Worm (Caenorhabditis elegans): ENCODE data around the gene txt-5.
A peak's percentile ranks its signal among the peaks of the same experiment; 100 is the strongest.

Gene txt-5

ce11 chrV:7853900-7854299 is 17.0 kb upstream of the txt-5 start:
- peak; percentile 59 for TF ChIP-seq W03F9.2 (tag; optimal IDR thresholded peaks at IDR 0.05)
- TF ChIP-seq him-1 (tag; optimal IDR thresholded peaks at IDR 0.05), result no peak

- TF ChIP-seq dao-5 (tag; optimal IDR thresholded peaks at IDR 0.05), result no peak
These were observed 15.1 kb upstream of the txt-5 start for ce11 chrV:7852078-7852477.

ce11 chrV:7848251-7848650 is 11.3 kb upstream of the txt-5 start:
- no peak for TF ChIP-seq him-1 (tag; optimal IDR thresholded peaks at IDR 0.05)
- TF ChIP-seq dao-5 (tag; optimal IDR thresholded peaks at IDR 0.05), result no peak
- TF ChIP-seq W03F9.2 (tag; optimal IDR thresholded peaks at IDR 0.05), result no peak

ce11 chrV:7847687-7848086 is 10.8 kb upstream of the txt-5 start:
- TF ChIP-seq him-1 (tag; optimal IDR thresholded peaks at IDR 0.05), result no peak
- no peak for TF ChIP-seq W03F9.2 (tag; optimal IDR thresholded peaks at IDR 0.05)
- TF ChIP-seq dao-5 (tag; optimal IDR thresholded peaks at IDR 0.05), result no peak

ce11 chrV:7847170-7847569 is 10.2 kb upstream of the txt-5 start, which contains the start of gene memo-1:
Gene memo-1 (minus strand): TSS chrV:7847171.
- no peak for TF ChIP-seq him-1 (tag; optimal IDR thresholded peaks at IDR 0.05)

ce11 chrV:7842228-7842627 is 5.3 kb upstream of the txt-5 start, which contains the start of gene grd-8:
Gene grd-8 (plus strand): TSS chrV:7842528.
- no peak for TF ChIP-seq dao-5 (tag; optimal IDR thresholded peaks at IDR 0.05)
- TF ChIP-seq W03F9.2 (tag; optimal IDR thresholded peaks at IDR 0.05), result no peak
- TF ChIP-seq him-1 (tag; optimal IDR thresholded peaks at IDR 0.05), result no peak

ce11 chrV:7839485-7839884 is 2.6 kb upstream of the txt-5 start, which contains the start of gene C37C3.12:
Gene C37C3.12 (minus strand): TSS chrV:7839585.
- no peak for TF ChIP-seq dao-5 (tag; optimal IDR thresholded peaks at IDR 0.05)
- TF ChIP-seq him-1 (tag; optimal IDR thresholded peaks at IDR 0.05), result no peak

- TF ChIP-seq dao-5 (tag; optimal IDR thresholded peaks at IDR 0.05) (no peak), him-1 (tag; optimal IDR thresholded peaks at IDR 0.05) (no peak), W03F9.2 (tag; optimal IDR thresholded peaks at IDR 0.05) (no peak)
These were observed 875 bp upstream of the txt-5 start, which contains the start of gene ttr-33 for ce11 chrV:7837809-7838208. Gene ttr-33 (minus strand): TSS chrV:7837909.

- TF ChIP-seq him-1 (tag; optimal IDR thresholded peaks at IDR 0.05) (no peak), dao-5 (tag; optimal IDR thresholded peaks at IDR 0.05) (no peak), W03F9.2 (tag; optimal IDR thresholded peaks at IDR 0.05) (no peak)
These were observed 6.0 kb downstream of the txt-5 start for ce11 chrV:7830952-7831351.

- TF ChIP-seq dao-5 (tag; optimal IDR thresholded peaks at IDR 0.05), result no peak
These were observed 10.0 kb downstream of the txt-5 start, which contains the start of gene mig-6 for ce11 chrV:7826917-7827316. Gene mig-6 (plus strand): TSS chrV:7827217.

ce11 chrV:7826362-7826761 is 10.6 kb downstream of the txt-5 start:
- no peak for TF ChIP-seq dao-5 (tag; optimal IDR thresholded peaks at IDR 0.05)
- no peak for TF ChIP-seq W03F9.2 (tag; optimal IDR thresholded peaks at IDR 0.05)
- TF ChIP-seq him-1 (tag; optimal IDR thresholded peaks at IDR 0.05), result no peak

ce11 chrV:7825836-7826235 is 11.1 kb downstream of the txt-5 start:
- TF ChIP-seq W03F9.2 (tag; optimal IDR thresholded peaks at IDR 0.05), result no peak
- no peak for TF ChIP-seq him-1 (tag; optimal IDR thresholded peaks at IDR 0.05)
- no peak for TF ChIP-seq dao-5 (tag; optimal IDR thresholded peaks at IDR 0.05)

ce11 chrV:7824138-7824537 is 12.8 kb downstream of the txt-5 start:
- no peak for TF ChIP-seq him-1 (tag; optimal IDR thresholded peaks at IDR 0.05)
- no peak for TF ChIP-seq W03F9.2 (tag; optimal IDR thresholded peaks at IDR 0.05)
- no peak for TF ChIP-seq dao-5 (tag; optimal IDR thresholded peaks at IDR 0.05)

ce11 chrV:7822655-7823054 is 14.3 kb downstream of the txt-5 start:
- TF ChIP-seq W03F9.2 (tag; optimal IDR thresholded peaks at IDR 0.05), result no peak
- TF ChIP-seq dao-5 (tag; optimal IDR thresholded peaks at IDR 0.05), result no peak
- TF ChIP-seq him-1 (tag; optimal IDR thresholded peaks at IDR 0.05), result no peak

ce11 chrV:7820270-7820669 is 16.7 kb downstream of the txt-5 start, which contains the start of gene lbp-4:
Gene lbp-4 (plus strand): TSS chrV:7820578.
- TF ChIP-seq W03F9.2 (tag; optimal IDR thresholded peaks at IDR 0.05), result peak; percentile 6
- no peak for TF ChIP-seq him-1 (tag; optimal IDR thresholded peaks at IDR 0.05)

- TF ChIP-seq W03F9.2 (tag; optimal IDR thresholded peaks at IDR 0.05), result no peak
- TF ChIP-seq dao-5 (tag; optimal IDR thresholded peaks at IDR 0.05), result no peak
- no peak for TF ChIP-seq him-1 (tag; optimal IDR thresholded peaks at IDR 0.05)
These were observed 17.3 kb downstream of the txt-5 start for ce11 chrV:7819585-7819984.

Data from whole organism, L4/young adult.